Fruit fly (Drosophila melanogaster) whole organism, wandering third instar larva: ENCODE results near the gene betaTub97EF.

Experiments used
- N ChIP-seq: fragments of >200 bp; optimal IDR thresholded peaks from 2 replicates; lab custom pipeline; 2018; ENCODE audit warnings: missing biosample characterization, missing external identifiers, missing genetic modification characterization
- Rel ChIP-seq, 2 experiments: fragments of 200-800 bp; sonication (Bioruptor generic) in 1 of 2; optimal IDR thresholded peaks; 2 replicates in 1 of 2; 3 replicates in 1 of 2; lab custom pipeline; 2016 to 2019; ENCODE audit warnings: mild to moderate bottlenecking in 2 of 2, missing biosample characterization in 2 of 2, missing genetic modification characterization in 2 of 2, moderate library complexity in 1 of 2
- br ChIP-seq: fragments of 200-800 bp; sonication (Bioruptor generic); optimal IDR thresholded peaks from 2 replicates; lab custom pipeline; 2016; ENCODE audit warnings: missing biosample characterization, missing genetic modification characterization
- h ChIP-seq: fragments of 200-800 bp; sonication (Bioruptor generic); optimal IDR thresholded peaks from 3 replicates; lab custom pipeline; 2016; ENCODE audit warnings: missing biosample characterization, mild to moderate bottlenecking, missing genetic modification characterization
- psq ChIP-seq: fragments of 200-800 bp; sonication (Bioruptor generic); optimal IDR thresholded peaks from 3 replicates; lab custom pipeline; 2017; ENCODE audit warnings: missing biosample characterization, mild to moderate bottlenecking, missing genetic modification characterization, moderate library complexity

DNA sequence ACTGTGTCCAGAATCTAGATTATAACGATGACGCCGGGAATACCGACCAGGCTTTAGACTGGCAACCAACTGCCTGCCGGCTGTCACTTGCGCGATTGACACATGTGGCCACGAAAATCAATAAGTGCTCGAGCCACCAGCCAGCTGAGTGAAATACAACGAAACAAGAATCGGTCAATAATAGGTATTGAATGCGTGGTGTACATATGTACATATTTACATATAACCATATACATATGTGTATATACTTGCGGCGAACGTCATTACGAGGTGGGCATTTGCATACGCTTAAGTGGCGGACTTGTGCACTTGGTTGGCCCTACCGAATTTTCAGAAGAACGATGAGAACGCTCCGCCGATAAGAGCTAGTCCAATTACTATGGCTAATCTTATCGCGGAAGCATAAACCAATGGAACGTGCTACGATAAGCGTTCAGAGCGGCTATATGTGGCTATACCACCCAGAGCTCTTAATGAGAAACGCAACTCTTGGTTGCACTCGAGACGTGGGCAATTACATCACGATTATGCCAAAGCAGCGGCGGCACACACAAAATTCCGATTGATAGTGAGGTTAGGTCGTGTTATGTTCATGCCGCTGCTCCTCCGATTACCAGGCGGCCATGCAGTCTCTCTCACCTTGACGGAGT lies 41.5 kb downstream of the betaTub97EF start:
- TF ChIP-seq br (GFP tag; lab: Kevin White, UChicago) (no peak), N (GFP tag; lab: Kevin White, UChicago) (no peak), h (GFP tag; lab: Kevin White, UChicago) (peak; percentile 48), Rel (GFP tag; optimal IDR thresholded peaks at IDR 0.05; lab: Kevin White, UChicago) (no peak), Rel (tag; optimal IDR thresholded peaks at IDR 0.05; lab: Kevin White, UChicago) (no peak), psq (no peak)
